Fruit fly (Drosophila melanogaster): ENCODE measurements around the gene CG2698.

CG2698 gene

DNA sequence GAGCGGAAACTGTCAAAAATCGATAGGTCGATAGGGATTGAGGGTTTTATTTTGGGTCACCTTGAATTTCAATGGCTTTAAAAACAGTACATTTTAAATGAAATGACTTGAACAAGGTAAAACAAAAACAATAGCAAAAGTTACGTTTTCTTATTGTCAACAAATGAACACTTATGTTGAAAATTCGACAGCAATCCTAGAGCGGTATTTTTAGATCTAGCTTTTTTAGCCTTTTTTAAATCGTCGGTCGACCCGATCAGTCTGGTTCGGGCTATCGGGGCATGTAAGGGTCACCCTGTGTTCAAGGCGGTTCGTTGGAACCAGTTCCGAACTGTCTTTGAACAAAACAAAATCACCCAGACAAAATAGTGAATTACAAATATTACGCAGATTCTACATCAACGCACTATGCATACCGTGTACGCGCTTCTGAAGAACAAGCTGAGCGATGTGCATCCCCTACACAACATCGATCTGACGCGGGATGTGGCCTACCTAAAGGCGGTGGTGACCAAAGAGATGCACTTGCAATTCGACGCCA, 7.8 kb downstream of the CG2698 start, which contains the start of the genes CG11052 and CG3223 (continued):
- TF ChIP-seq lilli (GFP tag; optimal IDR thresholded peaks at IDR 0.05) (peak; percentile 25), CG13123 (GFP tag; optimal IDR thresholded peaks at IDR 0.05) (no peak), CG7372 (GFP tag; IDR thresholded peaks at IDR 0.05) (no peak), E2f2 (GFP tag; IDR thresholded peaks at IDR 0.05) (peak; percentile 79), schlank (tag; optimal IDR thresholded peaks at IDR 0.05) (no peak), CG12659 (GFP tag; optimal IDR thresholded peaks at IDR 0.05) (peak; percentile 64), kah (GFP tag; optimal IDR thresholded peaks at IDR 0.05) (no peak), tna (GFP tag; IDR thresholded peaks at IDR 0.05; ENCODE audit: partially characterized antibody) (no peak), pb (GFP tag; optimal IDR thresholded peaks at IDR 0.05) (no peak), CG30431 (GFP tag; optimal IDR thresholded peaks at IDR 0.05) (no peak), ssp (GFP tag; IDR thresholded peaks at IDR 0.05) (no peak), CG12391 (tag; optimal IDR thresholded peaks at IDR 0.05) (peak; percentile 36), Dp (GFP tag; optimal IDR thresholded peaks at IDR 0.05) (peak; percentile 69), Rfx (GFP tag; IDR thresholded peaks at IDR 0.05) (peak; percentile 55; the same call in 1 of the 2 replicates), CG2199 (GFP tag; IDR thresholded peaks at IDR 0.05) (no peak), CG14710 (tag; optimal IDR thresholded peaks at IDR 0.05) (peak; percentile 45), D19B (GFP tag; optimal IDR thresholded peaks at IDR 0.05) (no peak), Hr3 (GFP tag; optimal IDR thresholded peaks at IDR 0.05) (peak; percentile 1), Dref (GFP tag; IDR thresholded peaks at IDR 0.05) (peak; percentile 68), stc (GFP tag; IDR thresholded peaks at IDR 0.05) (no peak), hth (optimal IDR thresholded peaks at IDR 0.05) (no peak), tin (GFP tag; optimal IDR thresholded peaks at IDR 0.05) (peak; percentile 16), H2.0 (GFP tag; IDR thresholded peaks at IDR 0.05) (no peak), CG13424 (tag; optimal IDR thresholded peaks at IDR 0.05) (peak; percentile 44), CG18619 (GFP tag; optimal IDR thresholded peaks at IDR 0.05) (no peak), Myb (GFP tag; optimal IDR thresholded peaks at IDR 0.05) (peak; percentile 55), CG10267 (tag; optimal IDR thresholded peaks at IDR 0.05) (peak; percentile 51), Mes4 (GFP tag; optimal IDR thresholded peaks at IDR 0.05) (no peak), cg (GFP tag; optimal IDR thresholded peaks at IDR 0.05) (no peak), Fer1 (GFP tag; optimal IDR thresholded peaks at IDR 0.05) (peak; percentile 44), pita (GFP tag; optimal IDR thresholded peaks at IDR 0.05) (no peak), CG13775 (GFP tag; optimal IDR thresholded peaks at IDR 0.05) (no peak), knrl (GFP tag; IDR thresholded peaks at IDR 0.05; ENCODE audit: partially characterized antibody) (0 out of 3 replicates have a peak, but pooled peaks have one; percentile 22), CG3995 (GFP tag; optimal IDR thresholded peaks at IDR 0.05) (peak; percentile 76), Gsc (GFP tag; IDR thresholded peaks at IDR 0.05) (no peak), CG16779 (GFP tag; IDR thresholded peaks at IDR 0.05) (no peak), CG10959 (GFP tag; IDR thresholded peaks at IDR 0.05) (no peak), CG10366 (GFP tag; IDR thresholded peaks at IDR 0.05) (no peak), CG12219 (GFP tag; optimal IDR thresholded peaks at IDR 0.05) (no peak), slbo (GFP tag; IDR thresholded peaks at IDR 0.05) (peak; percentile 58; the same call in 1 of the 2 replicates), dysf (GFP tag; IDR thresholded peaks at IDR 0.05) (no peak), CG11093 (GFP tag; IDR thresholded peaks at IDR 0.05) (no peak), croc (GFP tag; conservative IDR thresholded peaks at IDR 0.05) (no peak), gro (GFP tag; optimal IDR thresholded peaks at IDR 0.05) (no peak), CG7271 (tag; optimal IDR thresholded peaks at IDR 0.05) (no peak), psq (GFP tag; optimal IDR thresholded peaks at IDR 0.05) (no peak), B-H2 (GFP tag; optimal IDR thresholded peaks at IDR 0.05) (no peak), salm (tag; optimal IDR thresholded peaks at IDR 0.05) (peak; percentile 11), HLH3B (GFP tag; IDR thresholded peaks at IDR 0.05) (no peak), inv (GFP tag; IDR thresholded peaks at IDR 0.05; ENCODE audit: partially characterized antibody) (peak; percentile 12; the same call in 1 of the 2 replicates), CG9727 (GFP tag; optimal IDR thresholded peaks at IDR 0.05) (no peak), Rx (GFP tag; IDR thresholded peaks at IDR 0.05) (no peak)

Data from whole organism, embryonic.